Fruit fly (Drosophila melanogaster): ENCODE data around the gene CG43800.

DNA sequence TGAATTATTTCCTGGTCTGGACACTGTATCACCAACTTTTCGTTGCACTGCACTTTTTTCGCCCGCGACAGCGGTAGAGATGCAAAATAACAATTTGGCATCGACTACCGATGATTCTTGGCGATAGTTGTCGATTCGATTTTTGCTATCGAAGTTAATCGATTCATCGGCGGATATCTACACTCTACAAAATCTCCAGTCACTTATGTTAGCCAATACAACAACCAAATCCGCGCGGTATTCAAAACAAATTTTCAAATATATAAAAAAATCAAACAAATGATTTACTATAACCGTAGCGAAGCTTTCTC lies 28.5 kb downstream of the CG43800 start, which contains the start of gene CG4502:
- TF ChIP-seq EcR (GFP tag; optimal IDR thresholded peaks at IDR 0.05) (no peak), D1 (tag; optimal IDR thresholded peaks at IDR 0.05) (no peak), gl (tag; optimal IDR thresholded peaks at IDR 0.05) (no peak), CG12605 (GFP tag; IDR thresholded peaks at IDR 0.05) (no peak), CG8159 (tag; optimal IDR thresholded peaks at IDR 0.05) (no peak), CG34367 (tag; optimal IDR thresholded peaks at IDR 0.05) (no peak), CG17806 (tag; optimal IDR thresholded peaks at IDR 0.05) (no peak), CG15710 (tag; optimal IDR thresholded peaks at IDR 0.05) (no peak), CG13204 (GFP tag; optimal IDR thresholded peaks at IDR 0.05) (no peak), Pif1B (GFP tag; optimal IDR thresholded peaks at IDR 0.05) (no peak), Snoo (tag; optimal IDR thresholded peaks at IDR 0.05) (no peak), CG9948 (tag; optimal IDR thresholded peaks at IDR 0.05) (no peak), Pif1A (GFP tag; optimal IDR thresholded peaks at IDR 0.05) (no peak)

Data from whole organism, pupa.